Worm (Caenorhabditis elegans) whole organism, late embryonic: ENCODE measurements around the gene srp-7.

ENCODE experiments used
- C08G9.2 ChIP-seq: sonication (generic microtip); optimal IDR thresholded peaks from 2 replicates; lab custom pipeline; 2016; ENCODE audit warnings: mild to moderate bottlenecking, missing genetic modification characterization, moderate library complexity, missing compliant biosample characterization
- C38D4.7 ChIP-seq: fragments of 200-800 bp; sonication (Bioruptor generic); optimal IDR thresholded peaks from 2 replicates; lab custom pipeline; 2018; ENCODE audit warnings: mild to moderate bottlenecking, missing genetic modification characterization, moderate library complexity, missing compliant biosample characterization
- K02D7.2 ChIP-seq: sonication (generic microtip); optimal IDR thresholded peaks from 2 replicates; lab custom pipeline; 2017; ENCODE audit warnings: mild to moderate bottlenecking, missing genetic modification characterization, missing compliant biosample characterization
- ahr-1 ChIP-seq: sonication (generic microtip); optimal IDR thresholded peaks from 2 replicates; lab custom pipeline; 2016; ENCODE audit warnings: missing genetic modification characterization, missing compliant biosample characterization
- ama-1 ChIP-seq: fragments of 150-350 bp; optimal IDR thresholded peaks from 2 replicates; lab custom pipeline; 2014
- ceh-14 ChIP-seq: sonication (generic microtip); optimal IDR thresholded peaks from 2 replicates; lab custom pipeline; 2016; ENCODE audit warnings: missing genotype, missing genetic modification characterization, missing compliant biosample characterization
- ceh-2 ChIP-seq: sonication (generic microtip); optimal IDR thresholded peaks from 2 replicates; lab custom pipeline; 2016; ENCODE audit warnings: missing genotype, missing genetic modification characterization, missing compliant biosample characterization
- ceh-24 ChIP-seq: sonication (generic microtip); optimal IDR thresholded peaks from 2 replicates; lab custom pipeline; 2016; ENCODE audit warnings: mild to moderate bottlenecking, missing genetic modification characterization, missing compliant biosample characterization
- ceh-30 ChIP-seq: fragments of 150-350 bp; optimal IDR thresholded peaks from 2 replicates; lab custom pipeline; 2014; ENCODE audit warnings: missing biosample characterization, missing genetic modification characterization
- ceh-31 ChIP-seq: sonication (generic microtip); optimal IDR thresholded peaks from 2 replicates; lab custom pipeline; 2016; ENCODE audit warnings: missing genetic modification characterization, missing compliant biosample characterization
- ceh-34 ChIP-seq: sonication (generic microtip); optimal IDR thresholded peaks from 2 replicates; lab custom pipeline; 2016; ENCODE audit warnings: mild to moderate bottlenecking, missing genetic modification characterization, missing compliant biosample characterization
- ceh-45 ChIP-seq: fragments of 200-800 bp; sonication (Bioruptor generic); IDR thresholded peaks from 2 replicates; pipeline ENCODE4 v1.3.6; 2022; ENCODE audit warnings: missing genetic modification reagents, missing genetic modification characterization, missing compliant biosample characterization
- ceh-48 ChIP-seq: sonication (generic microtip); optimal IDR thresholded peaks from 2 replicates; lab custom pipeline; 2016; ENCODE audit warnings: missing genetic modification characterization, inconsistent platforms, missing compliant biosample characterization
- ceh-9 ChIP-seq: sonication (generic microtip); optimal IDR thresholded peaks from 2 replicates; lab custom pipeline; 2016; ENCODE audit warnings: mild to moderate bottlenecking, missing genetic modification characterization, inconsistent platforms, missing compliant biosample characterization
- dmd-4 ChIP-seq: sonication (generic microtip); optimal IDR thresholded peaks from 2 replicates; lab custom pipeline; 2016; ENCODE audit warnings: borderline replicate concordance, missing genetic modification characterization, missing compliant biosample characterization
- dve-1 ChIP-seq: sonication (generic microtip); optimal IDR thresholded peaks from 2 replicates; lab custom pipeline; 2017; ENCODE audit warnings: antibody characterized with exemption, mild to moderate bottlenecking, missing genetic modification characterization, missing compliant biosample characterization
- elt-2 ChIP-seq: sonication (generic microtip); optimal IDR thresholded peaks from 2 replicates; lab custom pipeline; 2016; ENCODE audit warnings: missing genetic modification reagents, missing genetic modification characterization, missing compliant biosample characterization
- elt-4 ChIP-seq: sonication (generic microtip); optimal IDR thresholded peaks from 2 replicates; lab custom pipeline; 2016; ENCODE audit warnings: missing genetic modification characterization, missing compliant biosample characterization
- ets-4 ChIP-seq: sonication (generic microtip); optimal IDR thresholded peaks from 2 replicates; lab custom pipeline; 2016; ENCODE audit warnings: missing genetic modification characterization, missing compliant biosample characterization
- eyg-1 ChIP-seq: sonication (generic microtip); optimal IDR thresholded peaks from 2 replicates; lab custom pipeline; 2016; ENCODE audit warnings: missing genotype, missing genetic modification characterization, missing compliant biosample characterization
- fax-1 ChIP-seq: sonication (generic microtip); optimal IDR thresholded peaks from 2 replicates; lab custom pipeline; 2016; ENCODE audit warnings: missing genotype, missing genetic modification characterization, missing compliant biosample characterization
- fkh-6 ChIP-seq: sonication (generic microtip); optimal IDR thresholded peaks from 2 replicates; lab custom pipeline; 2016; ENCODE audit warnings: missing genetic modification characterization, missing compliant biosample characterization
- gmeb-2 ChIP-seq: sonication (generic microtip); optimal IDR thresholded peaks from 2 replicates; lab custom pipeline; 2016; ENCODE audit warnings: missing genetic modification characterization, inconsistent platforms, missing compliant biosample characterization
- hlh-15 ChIP-seq: sonication (generic microtip); optimal IDR thresholded peaks from 2 replicates; lab custom pipeline; 2016; ENCODE audit warnings: missing genetic modification characterization, missing compliant biosample characterization
- hlh-8 ChIP-seq: sonication (generic microtip); optimal IDR thresholded peaks from 2 replicates; lab custom pipeline; 2016; ENCODE audit warnings: missing genotype, missing genetic modification characterization, missing compliant biosample characterization
- lim-6 ChIP-seq: sonication (generic microtip); optimal IDR thresholded peaks from 2 replicates; lab custom pipeline; 2016; ENCODE audit warnings: missing genetic modification characterization, missing compliant biosample characterization
- lin-11 ChIP-seq: fragments of 200-800 bp; sonication (Bioruptor generic); optimal IDR thresholded peaks from 2 replicates; lab custom pipeline; 2018; ENCODE audit warnings: mild to moderate bottlenecking, missing genetic modification characterization, missing compliant biosample characterization
- nhr-232 ChIP-seq: sonication (generic microtip); optimal IDR thresholded peaks from 2 replicates; lab custom pipeline; 2016; ENCODE audit warnings: missing genetic modification characterization, missing compliant biosample characterization
- odd-2 ChIP-seq: sonication (generic microtip); optimal IDR thresholded peaks from 2 replicates; lab custom pipeline; 2017; ENCODE audit warnings: antibody characterized with exemption, mild to moderate bottlenecking, missing genetic modification characterization, missing compliant biosample characterization
- pat-9 ChIP-seq: fragments of 200-800 bp; sonication (Bioruptor generic); optimal IDR thresholded peaks from 2 replicates; lab custom pipeline; 2018; ENCODE audit warnings: mild to moderate bottlenecking, missing genetic modification characterization, moderate library complexity, missing compliant biosample characterization
- pax-1 ChIP-seq: fragments of 150-350 bp; optimal IDR thresholded peaks from 2 replicates; lab custom pipeline; 2014; ENCODE audit warnings: missing biosample characterization, missing genetic modification characterization
- pha-4 ChIP-seq: fragments of 150-350 bp; optimal IDR thresholded peaks from 2 replicates; lab custom pipeline; 2018; ENCODE audit warnings: missing biosample characterization, missing genetic modification reagents, missing genetic modification characterization
- pros-1 ChIP-seq: fragments of 150-350 bp; optimal IDR thresholded peaks from 2 replicates; lab custom pipeline; 2014; ENCODE audit warnings: missing biosample characterization, missing genetic modification reagents, missing genetic modification characterization
- rnt-1 ChIP-seq: sonication (generic microtip); optimal IDR thresholded peaks from 2 replicates; lab custom pipeline; 2016; ENCODE audit warnings: missing genetic modification characterization, missing compliant biosample characterization
- sox-2 ChIP-seq: fragments of 200-800 bp; sonication (Bioruptor generic); IDR thresholded peaks from 2 replicates; pipeline ENCODE4 v1.3.6; 2022; ENCODE audit warnings: missing genetic modification reagents, missing genetic modification characterization, missing compliant biosample characterization
- sox-4 ChIP-seq: sonication (generic microtip); optimal IDR thresholded peaks from 2 replicates; lab custom pipeline; 2017; ENCODE audit warnings: mild to moderate bottlenecking, missing genetic modification characterization, inconsistent platforms, missing compliant biosample characterization
- syd-9 ChIP-seq: sonication (generic microtip); optimal IDR thresholded peaks from 2 replicates; lab custom pipeline; 2016; ENCODE audit warnings: mild to moderate bottlenecking, missing genetic modification characterization, moderate library complexity, missing compliant biosample characterization
- tbx-7 ChIP-seq: sonication (generic microtip); optimal IDR thresholded peaks from 2 replicates; lab custom pipeline; 2016; ENCODE audit warnings: missing genotype, missing genetic modification characterization, missing compliant biosample characterization
- ttx-3 ChIP-seq: sonication (generic microtip); optimal IDR thresholded peaks from 2 replicates; lab custom pipeline; 2016; ENCODE audit warnings: missing genetic modification reagents, missing genetic modification characterization, missing compliant biosample characterization
- unc-3 ChIP-seq, 2 experiments: fragments of 200-800 bp in 1 of 2; sonication (Bioruptor generic) in 1 of 2; sonication (generic microtip) in 1 of 2; conservative IDR thresholded peaks in 1 of 2; optimal IDR thresholded peaks in 1 of 2; 2 replicates each; pipeline versions ENCODE4 v1.3.6 to Lab custom; 2016 to 2022; ENCODE audit warnings: missing compliant biosample characterization in 2 of 2, missing genetic modification characterization in 2 of 2, missing genetic modification reagents in 1 of 2
- unc-42 ChIP-seq: sonication (generic microtip); optimal IDR thresholded peaks from 2 replicates; lab custom pipeline; 2016; ENCODE audit warnings: missing genotype, missing genetic modification characterization, missing compliant biosample characterization
- unc-55 ChIP-seq: sonication (generic microtip); optimal IDR thresholded peaks from 2 replicates; lab custom pipeline; 2017; ENCODE audit warnings: missing biosample characterization, missing genetic modification reagents, missing genetic modification characterization
- unc-86 ChIP-seq: sonication (generic microtip); optimal IDR thresholded peaks from 2 replicates; lab custom pipeline; 2016; ENCODE audit warnings: missing genetic modification characterization, missing compliant biosample characterization
- zip-5 ChIP-seq: sonication (generic microtip); optimal IDR thresholded peaks from 2 replicates; lab custom pipeline; 2016; ENCODE audit warnings: missing genetic modification characterization, missing compliant biosample characterization
- ztf-16 ChIP-seq: sonication (generic microtip); optimal IDR thresholded peaks from 2 replicates; lab custom pipeline; 2017; ENCODE audit warnings: missing genetic modification characterization, missing compliant biosample characterization

The srp-7 gene

ce11 chrV:8130812-8131211, 48.1 kb upstream of the srp-7 start:
- TF ChIP-seq ceh-24 (tag; lab: Kevin White, UChicago) = no peak
- TF ChIP-seq hlh-8 (tag; lab: Kevin White, UChicago) = no peak
- TF ChIP-seq syd-9 (tag; lab: Kevin White, UChicago) = no peak
- TF ChIP-seq dve-1 = no peak
- no peak for TF ChIP-seq nhr-232 (tag; lab: Kevin White, UChicago)
- no peak for TF ChIP-seq K02D7.2 (tag; lab: Kevin White, UChicago)
- TF ChIP-seq lim-6 (tag; lab: Kevin White, UChicago) = no peak
- TF ChIP-seq unc-55 (GFP tag; lab: Kevin White, UChicago) = no peak
- TF ChIP-seq sox-2 (GFP tag; lab: Robert Waterston, UW) = no peak

ce11 chrV:8131628-8132027, 47.3 kb upstream of the srp-7 start:
- TF ChIP-seq sox-2 (GFP tag; lab: Robert Waterston, UW) (no peak), ceh-2 (tag; lab: Kevin White, UChicago) (no peak), tbx-7 (tag; lab: Kevin White, UChicago) (no peak), sox-4 (no peak), fkh-6 (no peak), ceh-48 (tag; lab: Kevin White, UChicago) (no peak), elt-2 (tag; lab: Kevin White, UChicago) (no peak), ahr-1 (tag; lab: Kevin White, UChicago) (no peak), hlh-15 (tag; lab: Kevin White, UChicago) (no peak), ceh-30 (tag; lab: Kevin White, UChicago) (no peak), lim-6 (tag; lab: Kevin White, UChicago) (no peak), dmd-4 (tag; lab: Kevin White, UChicago) (no peak), dve-1 (no peak), C08G9.2 (tag; lab: Kevin White, UChicago) (no peak), rnt-1 (tag; lab: Kevin White, UChicago) (no peak), pros-1 (tag; lab: Kevin White, UChicago) (no peak), ceh-9 (tag; lab: Kevin White, UChicago) (no peak), ceh-31 (tag; lab: Kevin White, UChicago) (no peak), K02D7.2 (tag; lab: Kevin White, UChicago) (no peak), unc-3 (GFP tag; conservative IDR thresholded peaks at IDR 0.05; lab: Robert Waterston, UW) (no peak), unc-3 (tag; optimal IDR thresholded peaks at IDR 0.05; lab: Kevin White, UChicago) (no peak)

- no peak for TF ChIP-seq elt-4
These were observed 46.0 kb upstream of the srp-7 start, which contains the start of gene D1014.4 for ce11 chrV:8132926-8133325. TSS of gene D1014.4 (plus strand) at chrV:8133226.

ce11 chrV:8143605-8144004, 35.3 kb upstream of the srp-7 start, which contains the start of gene D1014.2:
TSS of gene D1014.2 (plus strand) at chrV:8143905.
- no peak for TF ChIP-seq pax-1 (tag; lab: Kevin White, UChicago)
- no peak for TF ChIP-seq dmd-4 (tag; lab: Kevin White, UChicago)
- no peak for TF ChIP-seq rnt-1 (tag; lab: Kevin White, UChicago)
- no peak for TF ChIP-seq eyg-1
- TF ChIP-seq unc-42 (tag; lab: Kevin White, UChicago) = no peak
- TF ChIP-seq ceh-34 (tag; lab: Kevin White, UChicago) = no peak
- TF ChIP-seq syd-9 (tag; lab: Kevin White, UChicago) = no peak
- no peak for TF ChIP-seq C08G9.2 (tag; lab: Kevin White, UChicago)
- no peak for TF ChIP-seq zip-5 (tag; lab: Kevin White, UChicago)
- TF ChIP-seq K02D7.2 (tag; lab: Kevin White, UChicago) = no peak
- no peak for TF ChIP-seq C38D4.7 (GFP tag; lab: Kevin White, UChicago)
- no peak for TF ChIP-seq lin-11
- no peak for TF ChIP-seq elt-2 (tag; lab: Kevin White, UChicago)

ce11 chrV:8144515-8144914, 34.4 kb upstream of the srp-7 start:
- TF ChIP-seq C08G9.2 (tag; lab: Kevin White, UChicago) (no peak), ceh-14 (tag; lab: Kevin White, UChicago) (no peak), gmeb-2 (no peak), odd-2 (no peak), fax-1 (tag; lab: Kevin White, UChicago) (no peak), lim-6 (tag; lab: Kevin White, UChicago) (no peak), ama-1 (lab: Kevin White, UChicago) (no peak), pros-1 (tag; lab: Kevin White, UChicago) (no peak), ttx-3 (tag; lab: Kevin White, UChicago) (no peak), ceh-34 (tag; lab: Kevin White, UChicago) (no peak), ceh-45 (no peak), pat-9 (tag; lab: Kevin White, UChicago) (no peak), pha-4 (tag; lab: Kevin White, UChicago) (no peak), ztf-16 (tag; lab: Kevin White, UChicago) (no peak), ets-4 (tag; lab: Kevin White, UChicago) (no peak), unc-86 (tag; lab: Kevin White, UChicago) (no peak), lin-11 (no peak)
